Fruit fly (Drosophila melanogaster): ENCODE data around the gene mdy.

dm6 chr2L:16824905-16825333 lies 8.5 kb downstream of the mdy start, which contains the start of gene Cse1:
- TF ChIP-seq dsf (GFP tag; optimal IDR thresholded peaks at IDR 0.05; ENCODE audit: borderline replicate concordance) (no peak), psq (GFP tag; optimal IDR thresholded peaks at IDR 0.05) (no peak), foxo (GFP tag; optimal IDR thresholded peaks at IDR 0.05) (no peak), br (GFP tag; optimal IDR thresholded peaks at IDR 0.05) (no peak), Dif (GFP tag; optimal IDR thresholded peaks at IDR 0.05; ENCODE audit: partially characterized antibody) (no peak), Myc (optimal IDR thresholded peaks at IDR 0.05) (no peak), usp (GFP tag; optimal IDR thresholded peaks at IDR 0.05) (no peak)

Measured in whole organism, wandering third instar larva.